Fruit fly (Drosophila melanogaster) whole organism, prepupa: ENCODE measurements around the gene Spg7.
A peak's percentile ranks its signal among the peaks of the same experiment; 100 is the strongest.

Experiments
- Blimp-1 ChIP-seq: fragments of 200-800 bp; sonication (Bioruptor generic); optimal IDR thresholded peaks from 3 replicates; lab custom pipeline; 2017; ENCODE audit warnings: missing biosample characterization, missing genetic modification characterization, mild to moderate bottlenecking, moderate library complexity, missing genetic modification reagents
- CG10631 ChIP-seq: fragments of 200-800 bp; sonication (Bioruptor generic); optimal IDR thresholded peaks from 2 replicates; lab custom pipeline; 2016; ENCODE audit warnings: missing biosample characterization, missing genetic modification characterization
- CG10669 ChIP-seq: fragments of 200-800 bp; sonication (Bioruptor generic); optimal IDR thresholded peaks from 3 replicates; lab custom pipeline; 2018; ENCODE audit warnings: missing biosample characterization, mild to moderate bottlenecking, missing genetic modification characterization, moderate library complexity
- CG11294 ChIP-seq: fragments of 200-800 bp; sonication (Bioruptor generic); IDR thresholded peaks from 2 replicates; pipeline ENCODE4 v1.3.6; 2022; ENCODE audit warnings: missing biosample characterization, missing genetic modification characterization
- CG11902 ChIP-seq: fragments of 200-800 bp; sonication (Bioruptor generic); optimal IDR thresholded peaks from 3 replicates; lab custom pipeline; 2016; ENCODE audit warnings: missing biosample characterization, missing genetic modification characterization
- CG15336 ChIP-seq: fragments of 200-800 bp; sonication (Bioruptor generic); IDR thresholded peaks from 2 replicates; pipeline ENCODE4 v1.3.6; 2022; ENCODE audit warnings: missing biosample characterization, missing genetic modification characterization
- CG1621 ChIP-seq: fragments of 200-800 bp; sonication (Bioruptor generic); optimal IDR thresholded peaks from 3 replicates; lab custom pipeline; 2018; ENCODE audit warnings: missing biosample characterization, mild to moderate bottlenecking, missing genetic modification characterization
- CG16779 ChIP-seq: fragments of 200-800 bp; sonication (Bioruptor generic); optimal IDR thresholded peaks from 3 replicates; lab custom pipeline; 2017; ENCODE audit warnings: missing biosample characterization, mild to moderate bottlenecking, missing genetic modification characterization
- CG3032 ChIP-seq: fragments of 200-800 bp; optimal IDR thresholded peaks from 2 replicates; lab custom pipeline; 2019; ENCODE audit warnings: missing biosample characterization, mild to moderate bottlenecking, missing genetic modification characterization, moderate library complexity
- CG31627 ChIP-seq: fragments of 200-800 bp; sonication (Bioruptor generic); optimal IDR thresholded peaks from 3 replicates; lab custom pipeline; 2016; ENCODE audit warnings: missing biosample characterization, missing genetic modification characterization
- CG32006 ChIP-seq: fragments of 200-800 bp; sonication (Bioruptor generic); optimal IDR thresholded peaks from 3 replicates; lab custom pipeline; 2017; ENCODE audit warnings: missing biosample characterization, mild to moderate bottlenecking, missing genetic modification characterization
- CG3919 ChIP-seq: fragments of 200-800 bp; sonication (Bioruptor generic); optimal IDR thresholded peaks from 3 replicates; lab custom pipeline; 2016; ENCODE audit warnings: missing biosample characterization, missing genetic modification characterization
- CG4318 ChIP-seq: fragments of 200-800 bp; sonication (Bioruptor generic); optimal IDR thresholded peaks from 3 replicates; lab custom pipeline; 2017; ENCODE audit warnings: missing biosample characterization, mild to moderate bottlenecking, missing genetic modification characterization
- CG6163 ChIP-seq: fragments of 200-800 bp; sonication (Bioruptor generic); IDR thresholded peaks from 3 replicates; pipeline ENCODE4 v1.3.6; 2022; ENCODE audit warnings: missing biosample characterization, missing genetic modification characterization
- CG6792 ChIP-seq: fragments of 200-800 bp; sonication (Bioruptor generic); optimal IDR thresholded peaks from 3 replicates; lab custom pipeline; 2016; ENCODE audit warnings: missing biosample characterization, missing genetic modification characterization
- CG6808 ChIP-seq: fragments of 200-800 bp; sonication (Bioruptor generic); optimal IDR thresholded peaks from 3 replicates; lab custom pipeline; 2017; ENCODE audit warnings: missing biosample characterization, missing genetic modification characterization, mild to moderate bottlenecking, moderate library complexity, missing genetic modification reagents
- CG6854 ChIP-seq: fragments of 200-800 bp; sonication (Bioruptor generic); optimal IDR thresholded peaks from 2 replicates; lab custom pipeline; 2017; ENCODE audit warnings: missing biosample characterization, mild to moderate bottlenecking, missing genetic modification characterization
- CG7368 ChIP-seq: fragments of 200-800 bp; sonication (Bioruptor generic); optimal IDR thresholded peaks from 3 replicates; lab custom pipeline; 2016; ENCODE audit warnings: missing biosample characterization, missing genetic modification characterization
- CG8319 ChIP-seq: fragments of 200-800 bp; sonication (Bioruptor generic); optimal IDR thresholded peaks from 3 replicates; lab custom pipeline; 2016; ENCODE audit warnings: missing biosample characterization, missing genetic modification characterization
- Eip75B ChIP-seq: fragments of 200-800 bp; sonication (Bioruptor generic); optimal IDR thresholded peaks from 3 replicates; lab custom pipeline; 2016; ENCODE audit warnings: missing biosample characterization, missing genetic modification characterization
- Eip78C ChIP-seq: fragments of 200-800 bp; sonication (Bioruptor generic); peaks from one replicate; lab custom pipeline; 2016; ENCODE audit warnings: missing biosample characterization, missing genetic modification characterization
- Eip93F ChIP-seq: fragments of 200-800 bp; sonication (Bioruptor generic); optimal IDR thresholded peaks from 2 replicates; lab custom pipeline; 2016; ENCODE audit warnings: missing biosample characterization, mild to moderate bottlenecking, missing genetic modification characterization
- Ets21C ChIP-seq: fragments of 200-800 bp; sonication (Bioruptor generic); optimal IDR thresholded peaks from 3 replicates; lab custom pipeline; 2016; ENCODE audit warnings: missing biosample characterization, missing genetic modification characterization
- Ets96B ChIP-seq: fragments of 200-800 bp; optimal IDR thresholded peaks from 2 replicates; lab custom pipeline; 2019; ENCODE audit warnings: missing biosample characterization, mild to moderate bottlenecking, missing genetic modification characterization, moderate library complexity
- Gug ChIP-seq: fragments of 200-800 bp; sonication (Bioruptor generic); IDR thresholded peaks from 2 replicates; pipeline ENCODE4 v1.3.6; 2022; ENCODE audit warnings: missing biosample characterization, missing genetic modification characterization
- Hr38 ChIP-seq: sonication (Bioruptor generic); optimal IDR thresholded peaks from 2 replicates; lab custom pipeline; 2016; ENCODE audit warnings: missing biosample characterization, missing genetic modification characterization
- Hr39 ChIP-seq: fragments of 200-800 bp; sonication (Bioruptor generic); optimal IDR thresholded peaks from 2 replicates; lab custom pipeline; 2016; ENCODE audit warnings: missing biosample characterization, missing genetic modification characterization
- Hr4 ChIP-seq: fragments of 200-800 bp; sonication (Bioruptor generic); optimal IDR thresholded peaks from 3 replicates; lab custom pipeline; 2016; ENCODE audit warnings: missing biosample characterization, missing genetic modification characterization
- Met ChIP-seq: fragments of 200-800 bp; sonication (Bioruptor generic); optimal IDR thresholded peaks from 3 replicates; lab custom pipeline; 2016; ENCODE audit warnings: missing biosample characterization, missing genetic modification characterization
- OdsH ChIP-seq: fragments of 200-800 bp; sonication (Bioruptor generic); optimal IDR thresholded peaks from 3 replicates; lab custom pipeline; 2016; ENCODE audit warnings: missing biosample characterization, missing genetic modification characterization
- Smox ChIP-seq: fragments of 200-800 bp; sonication (Bioruptor generic); optimal IDR thresholded peaks from 3 replicates; lab custom pipeline; 2016; ENCODE audit warnings: missing biosample characterization, missing genetic modification characterization
- Sox102F ChIP-seq: fragments of 200-800 bp; sonication (Bioruptor generic); optimal IDR thresholded peaks from 2 replicates; lab custom pipeline; 2016; ENCODE audit warnings: missing biosample characterization, mild to moderate bottlenecking, missing genetic modification characterization
- Sox15 ChIP-seq: fragments of 200-800 bp; sonication (Bioruptor generic); optimal IDR thresholded peaks from 3 replicates; lab custom pipeline; 2016; ENCODE audit warnings: missing biosample characterization, missing genetic modification characterization
- cyc ChIP-seq: fragments of 200-800 bp; sonication (Bioruptor generic); optimal IDR thresholded peaks from 3 replicates; lab custom pipeline; 2016; ENCODE audit warnings: missing biosample characterization, missing genetic modification characterization
- dac ChIP-seq: fragments of 200-800 bp; sonication (Bioruptor generic); optimal IDR thresholded peaks from 2 replicates; lab custom pipeline; 2017; ENCODE audit warnings: missing biosample characterization, mild to moderate bottlenecking, missing genetic modification characterization
- eg ChIP-seq: fragments of 200-800 bp; sonication (Bioruptor generic); IDR thresholded peaks from 3 replicates; pipeline ENCODE4 v1.3.6; 2022; ENCODE audit warnings: missing biosample characterization, missing genetic modification characterization
- esn ChIP-seq: fragments of 200-800 bp; sonication (Bioruptor generic); optimal IDR thresholded peaks from 2 replicates; lab custom pipeline; 2016; ENCODE audit warnings: missing biosample characterization, mild to moderate bottlenecking, missing genetic modification characterization, moderate library complexity
- fd59A ChIP-seq: fragments of 200-800 bp; sonication (Bioruptor generic); optimal IDR thresholded peaks from 2 replicates; lab custom pipeline; 2017; ENCODE audit warnings: missing biosample characterization, mild to moderate bottlenecking, missing genetic modification characterization, missing genetic modification reagents
- lz ChIP-seq: fragments of 200-800 bp; sonication (Bioruptor generic); optimal IDR thresholded peaks from 3 replicates; lab custom pipeline; 2016; ENCODE audit warnings: missing biosample characterization, missing genetic modification characterization
- net ChIP-seq: fragments of 200-800 bp; sonication (Bioruptor generic); optimal IDR thresholded peaks from 3 replicates; lab custom pipeline; 2016; ENCODE audit warnings: missing biosample characterization, missing genetic modification characterization
- pdm3 ChIP-seq: fragments of 200-800 bp; sonication (Bioruptor generic); optimal IDR thresholded peaks from 3 replicates; lab custom pipeline; 2016; ENCODE audit warnings: missing biosample characterization, missing genetic modification characterization
- salr ChIP-seq, 2 experiments: fragments of 200-800 bp; sonication (Bioruptor generic); optimal IDR thresholded peaks; 3 replicates each; lab custom pipeline; 2016 to 2018; ENCODE audit warnings: missing biosample characterization in 2 of 2, missing genetic modification characterization in 2 of 2, mild to moderate bottlenecking in 1 of 2
- spab ChIP-seq: fragments of 200-800 bp; sonication (Bioruptor generic); optimal IDR thresholded peaks from 2 replicates; lab custom pipeline; 2017; ENCODE audit warnings: missing biosample characterization, mild to moderate bottlenecking, missing genetic modification characterization, missing genetic modification reagents
- ss ChIP-seq, 2 experiments: fragments of 200-800 bp; sonication (Bioruptor generic); optimal IDR thresholded peaks; 2 replicates in 1 of 2; 3 replicates in 1 of 2; lab custom pipeline; 2017 to 2018; ENCODE audit warnings: mild to moderate bottlenecking in 2 of 2, missing biosample characterization in 2 of 2, missing genetic modification characterization in 2 of 2, moderate library complexity in 1 of 2
- vri ChIP-seq: fragments of 200-800 bp; sonication (Bioruptor generic); optimal IDR thresholded peaks from 3 replicates; lab custom pipeline; 2016; ENCODE audit warnings: missing biosample characterization, mild to moderate bottlenecking, missing genetic modification characterization

Gene Spg7

DNA sequence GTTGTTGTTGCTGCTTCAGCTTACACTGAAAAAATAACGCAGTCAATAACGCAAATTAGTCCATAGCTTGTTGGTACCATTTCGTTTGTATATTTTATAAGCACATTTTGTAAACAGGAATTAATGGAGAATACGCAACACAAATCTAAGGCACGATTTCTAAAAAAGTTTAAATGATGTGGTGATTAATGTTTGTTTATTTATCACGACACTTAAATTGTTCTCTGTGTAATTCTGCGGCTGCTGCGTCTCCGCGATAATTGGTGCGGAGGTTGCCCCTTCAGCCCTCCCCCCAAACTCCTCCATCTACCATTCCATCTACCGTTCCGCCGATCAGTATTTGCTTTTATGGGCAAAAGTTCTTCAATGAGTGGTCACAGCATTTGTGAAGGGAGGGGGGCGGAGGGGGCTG is 50.5 kb downstream of the Spg7 start (continued):
- TF ChIP-seq CG11902 (GFP tag; lab: Kevin White, UChicago): peak; percentile 76
- peak; percentile 90 for TF ChIP-seq CG31627 (GFP tag; lab: Kevin White, UChicago)
- TF ChIP-seq Eip75B (GFP tag; lab: Kevin White, UChicago): peak; percentile 92
- peak; percentile 88 for TF ChIP-seq CG1621 (tag; lab: Kevin White, UChicago)
- peak; percentile 85 for TF ChIP-seq CG6854 (GFP tag; lab: Kevin White, UChicago)
- TF ChIP-seq fd59A (GFP tag; lab: Kevin White, UChicago): peak; percentile 79
- peak; percentile 91 for TF ChIP-seq CG7368 (GFP tag; lab: Kevin White, UChicago)
- TF ChIP-seq CG16779 (tag; lab: Kevin White, UChicago): peak; percentile 86
- peak; percentile 87 for TF ChIP-seq CG8319
- peak; percentile 92 for TF ChIP-seq Hr39 (GFP tag; lab: Kevin White, UChicago)
- TF ChIP-seq Ets96B (tag; lab: Kevin White, UChicago): peak; percentile 90
- peak; percentile 82 for TF ChIP-seq Ets21C (GFP tag; lab: Kevin White, UChicago)
- TF ChIP-seq Met (GFP tag; lab: Kevin White, UChicago): peak; percentile 89
- peak; percentile 81 for TF ChIP-seq Eip93F
- peak; percentile 89 for TF ChIP-seq eg (GFP tag; lab: Robert Waterston, UW)
- TF ChIP-seq, all 60 proteins: peak for 58

DNA sequence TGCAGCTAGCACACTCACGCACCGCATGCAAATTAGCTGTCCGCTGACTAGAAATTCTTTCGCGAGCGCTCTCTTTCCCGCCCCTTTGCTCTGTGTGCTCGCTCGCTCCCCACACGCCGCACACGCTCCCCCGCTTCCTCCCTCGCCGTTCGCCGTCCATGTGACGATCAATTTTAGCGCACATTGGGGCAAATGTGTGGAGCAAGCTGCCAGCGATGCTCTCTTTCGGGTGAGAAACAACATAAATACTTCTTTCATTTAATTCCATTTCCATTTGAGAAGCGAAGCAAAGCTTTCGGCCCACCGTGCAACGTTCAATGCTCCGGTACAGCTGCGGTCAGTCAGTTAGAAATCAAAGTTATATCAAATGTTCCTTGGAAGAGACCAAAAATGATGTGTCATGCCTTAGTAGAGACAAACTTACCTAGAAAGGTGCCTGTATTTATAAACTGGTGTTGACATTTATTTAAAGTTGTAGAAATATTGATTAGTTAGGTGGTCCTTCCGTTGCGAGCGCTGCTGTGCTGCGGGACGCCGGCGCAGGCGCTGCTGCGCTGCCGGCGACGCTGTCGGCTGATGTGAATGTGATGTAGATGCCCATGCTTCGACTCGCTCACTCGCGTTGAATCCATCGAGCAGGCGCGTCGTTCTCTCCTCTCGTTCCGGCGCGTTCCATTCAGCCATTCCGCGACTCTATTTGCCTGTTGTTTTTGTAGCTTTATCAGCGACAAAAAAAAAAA is 51.8 kb downstream of the Spg7 start:
- TF ChIP-seq Blimp-1 (GFP tag; lab: Kevin White, UChicago) (peak; percentile 90), vri (GFP tag; lab: Kevin White, UChicago) (peak; percentile 94), spab (GFP tag; lab: Kevin White, UChicago) (peak; percentile 95), cyc (GFP tag; lab: Kevin White, UChicago) (peak; percentile 98), esn (GFP tag; lab: Kevin White, UChicago) (peak; percentile 99), Hr4 (GFP tag; lab: Kevin White, UChicago) (peak; percentile 97), CG8319 (peak; percentile 96), CG6163 (peak; percentile 98), Smox (GFP tag; lab: Kevin White, UChicago) (peak; percentile 98), CG7368 (GFP tag; lab: Kevin White, UChicago) (peak; percentile 96), CG1621 (tag; lab: Kevin White, UChicago) (peak; percentile 98), Eip93F (peak; percentile 95), CG15336 (GFP tag; lab: Robert Waterston, UW) (peak; percentile 98), Hr38 (GFP tag; lab: Kevin White, UChicago) (no peak), CG10631 (GFP tag; lab: Kevin White, UChicago) (peak; percentile 96), net (peak; percentile 98), eg (GFP tag; lab: Robert Waterston, UW) (peak; percentile 97), CG11902 (GFP tag; lab: Kevin White, UChicago) (peak; percentile 95), CG6854 (GFP tag; lab: Kevin White, UChicago) (peak; percentile 97), lz (peak; percentile 99), CG3919 (peak; percentile 98), CG16779 (tag; lab: Kevin White, UChicago) (peak; percentile 98), OdsH (GFP tag; lab: Kevin White, UChicago) (peak; percentile 98), CG32006 (GFP tag; lab: Kevin White, UChicago) (peak; percentile 99), Sox102F (GFP tag; lab: Kevin White, UChicago) (peak; percentile 98), Ets21C (GFP tag; lab: Kevin White, UChicago) (peak; percentile 97), CG11294 (peak; percentile 96), Eip75B (GFP tag; lab: Kevin White, UChicago) (peak; percentile 98), CG3032 (tag; lab: Kevin White, UChicago) (peak; percentile 96), pdm3 (GFP tag; lab: Kevin White, UChicago) (peak; percentile 98), Gug (GFP tag; lab: Robert Waterston, UW) (peak; percentile 95), Hr39 (GFP tag; lab: Kevin White, UChicago) (peak; percentile 99), dac (GFP tag; lab: Kevin White, UChicago) (peak; percentile 98), Sox15 (peak; percentile 97), CG6792 (GFP tag; lab: Kevin White, UChicago) (peak; percentile 98), Eip78C (GFP tag; lab: Kevin White, UChicago) (peak; percentile 99), CG31627 (GFP tag; lab: Kevin White, UChicago) (peak; percentile 98), fd59A (GFP tag; lab: Kevin White, UChicago) (peak; percentile 97), ss (GFP tag; optimal IDR thresholded peaks at IDR 0.05; lab: Kevin White, UChicago) (peak; percentile 98), salr (GFP tag; optimal IDR thresholded peaks at IDR 0.05; lab: Kevin White, UChicago) (peak; percentile 94 to 97), CG6808 (peak; percentile 97), CG4318 (GFP tag; lab: Kevin White, UChicago) (peak; percentile 97), CG10669 (GFP tag; lab: Kevin White, UChicago) (peak; percentile 97)
